Fruit fly (Drosophila melanogaster): ENCODE measurements around the gene CG31668.
A peak's percentile ranks its signal among the peaks of the same experiment; 100 is the strongest.

The CG31668 gene

DNA sequence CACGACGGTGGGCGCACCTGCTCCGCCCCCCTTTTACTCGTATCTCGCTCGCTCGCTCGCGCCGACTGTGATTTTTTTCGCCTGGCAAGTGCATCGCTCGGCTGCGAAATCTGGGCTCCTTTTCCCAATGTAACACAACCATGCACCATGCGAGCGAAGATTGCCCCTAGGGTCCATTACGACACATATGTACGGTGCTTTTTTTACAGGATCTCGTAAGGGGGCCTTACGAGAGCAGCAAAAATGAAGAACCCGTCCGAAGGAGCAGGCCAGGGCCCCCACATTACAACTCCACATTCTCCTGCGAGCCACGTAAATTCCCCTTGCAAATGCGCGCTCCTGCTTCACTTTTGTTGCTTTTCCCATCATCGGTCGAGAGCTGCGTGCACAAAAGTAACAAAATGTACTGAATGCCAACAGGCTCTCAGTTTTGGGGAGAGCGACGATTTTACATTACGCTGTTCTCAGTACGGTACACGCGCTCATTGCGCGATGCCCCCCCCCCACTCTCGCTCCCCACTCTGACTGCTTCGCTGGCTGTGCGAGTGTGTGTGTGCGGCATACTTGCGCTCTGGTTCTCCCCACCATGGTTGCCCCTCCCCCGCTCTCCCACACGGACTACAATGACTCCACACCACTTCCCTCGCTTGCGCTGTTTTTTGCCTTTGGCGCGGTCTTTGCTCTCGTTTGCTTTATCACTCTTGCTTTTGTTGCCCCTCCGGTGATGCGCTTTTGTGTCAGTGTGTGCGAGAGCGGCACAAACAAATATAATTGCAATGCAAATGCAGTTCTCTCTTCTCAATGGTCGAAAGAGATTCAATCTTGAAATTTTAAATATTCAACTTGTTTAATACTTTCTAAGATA is 2.9 kb downstream of the CG31668 start (continued):
- TF ChIP-seq schlank (tag; optimal IDR thresholded peaks at IDR 0.05) (no peak), CG31388 (GFP tag; optimal IDR thresholded peaks at IDR 0.05) (no peak), NFAT (GFP tag; IDR thresholded peaks at IDR 0.05) (no peak), YL-1 (GFP tag; optimal IDR thresholded peaks at IDR 0.05) (no peak), sc (optimal IDR thresholded peaks at IDR 0.05) (no peak), sc (GFP tag; optimal IDR thresholded peaks at IDR 0.05) (no peak), CG12104 (GFP tag; optimal IDR thresholded peaks at IDR 0.05) (no peak), CG11696 (GFP tag; IDR thresholded peaks at IDR 0.05) (0 out of 2 replicates have a peak, but pooled peaks have one; percentile 23), CG7372 (GFP tag; IDR thresholded peaks at IDR 0.05) (no peak), Meics (GFP tag; optimal IDR thresholded peaks at IDR 0.05) (no peak), Mad (GFP tag; optimal IDR thresholded peaks at IDR 0.05) (no peak), chinmo (GFP tag; IDR thresholded peaks at IDR 0.05; ENCODE audit: partially characterized antibody) (peak; percentile 94), CG34422 (GFP tag; IDR thresholded peaks at IDR 0.05) (peak; percentile 69; the same call in 1 of the 3 replicates), CG1529 (GFP tag; optimal IDR thresholded peaks at IDR 0.05) (no peak), CG17328 (GFP tag; IDR thresholded peaks at IDR 0.05) (no peak), CG15696 (tag; optimal IDR thresholded peaks at IDR 0.05) (no peak), CG18619 (GFP tag; optimal IDR thresholded peaks at IDR 0.05) (no peak), cas (GFP tag; IDR thresholded peaks at IDR 0.05) (no peak), CG13287 (GFP tag; IDR thresholded peaks at IDR 0.05; ENCODE audit: partially characterized antibody) (peak; percentile 66), scrt (GFP tag; optimal IDR thresholded peaks at IDR 0.05) (no peak), tup (GFP tag; optimal IDR thresholded peaks at IDR 0.05) (no peak), Dll (GFP tag; IDR thresholded peaks at IDR 0.05; ENCODE audit: partially characterized antibody) (peak; percentile 34; the same call in 2 of the 4 replicates), CG10462 (GFP tag; optimal IDR thresholded peaks at IDR 0.05) (no peak), ase (GFP tag; IDR thresholded peaks at IDR 0.05) (no peak), CG11504 (tag; optimal IDR thresholded peaks at IDR 0.05) (no peak), CG13123 (GFP tag; optimal IDR thresholded peaks at IDR 0.05) (no peak), Ravus (GFP tag; IDR thresholded peaks at IDR 0.05) (no peak), tgo (GFP tag; IDR thresholded peaks at IDR 0.05) (no peak), zen (tag; optimal IDR thresholded peaks at IDR 0.05) (no peak), CG3065 (GFP tag; optimal IDR thresholded peaks at IDR 0.05) (no peak), kni (GFP tag; optimal IDR thresholded peaks at IDR 0.05) (peak; percentile 84), CG17361 (GFP tag; IDR thresholded peaks at IDR 0.05) (no peak), CG17912 (GFP tag; optimal IDR thresholded peaks at IDR 0.05) (no peak), insv (GFP tag; optimal IDR thresholded peaks at IDR 0.05) (no peak), Taf1 (GFP tag; IDR thresholded peaks at IDR 0.05) (no peak), CG18764 (GFP tag; optimal IDR thresholded peaks at IDR 0.05) (no peak), Ptx1 (GFP tag; IDR thresholded peaks at IDR 0.05) (no peak), CG14965 (GFP tag; optimal IDR thresholded peaks at IDR 0.05; ENCODE audit: borderline replicate concordance) (no peak), CG1233 (GFP tag; optimal IDR thresholded peaks at IDR 0.05) (no peak), grau (tag; optimal IDR thresholded peaks at IDR 0.05) (peak; percentile 13), Deaf1 (tag; optimal IDR thresholded peaks at IDR 0.05) (peak; percentile 53), CG4707 (GFP tag; optimal IDR thresholded peaks at IDR 0.05) (no peak), CG11456 (GFP tag; IDR thresholded peaks at IDR 0.05) (peak; percentile 44; the same call in 1 of the 3 replicates), Rx (GFP tag; IDR thresholded peaks at IDR 0.05) (no peak), CG10431 (GFP tag; optimal IDR thresholded peaks at IDR 0.05) (no peak), BEAF-32 (GFP tag; optimal IDR thresholded peaks at IDR 0.05) (no peak), CG8478 (optimal IDR thresholded peaks at IDR 0.05) (no peak), psq (GFP tag; optimal IDR thresholded peaks at IDR 0.05) (peak; percentile 28), grn (GFP tag; optimal IDR thresholded peaks at IDR 0.05) (no peak)
